Fruit fly (Drosophila melanogaster): ENCODE results near the gene CG4338.

- no peak for TF ChIP-seq CG8478 (optimal IDR thresholded peaks at IDR 0.05)
- no peak for TF ChIP-seq CTCF (optimal IDR thresholded peaks at IDR 0.05)
Measured at dm6 chr3R:15263946-15264345, 11.4 kb upstream of the CG4338 start.

Data from S2 (cell line).